Worm (Caenorhabditis elegans): Measurements from ENCODE around the gene Y56A3A.41.

ce11 chrIII:11853533-11853932 is 39.3 kb downstream of the Y56A3A.41 start:
- TF ChIP-seq mls-2 (tag; optimal IDR thresholded peaks at IDR 0.05), result no peak
- no peak for TF ChIP-seq blmp-1 (tag; optimal IDR thresholded peaks at IDR 0.05)
- no peak for TF ChIP-seq unc-62 (GFP tag; optimal IDR thresholded peaks at IDR 0.05)
- no peak for TF ChIP-seq zip-8 (tag; optimal IDR thresholded peaks at IDR 0.05)
- no peak for TF ChIP-seq mep-1 (tag; optimal IDR thresholded peaks at IDR 0.05)
- TF ChIP-seq snpc-4 (tag; optimal IDR thresholded peaks at IDR 0.05), result no peak
